Worm (Caenorhabditis elegans) whole organism, young adult: ENCODE results near the gene M03D4.4.

Experiments
- C17E4.6 ChIP-seq: fragments of 200-800 bp; sonication (Bioruptor generic); IDR thresholded peaks from 2 replicates; pipeline ENCODE4 v1.3.6; 2022; ENCODE audit warnings: missing genetic modification reagents, missing genetic modification characterization, missing compliant biosample characterization
- K11D2.4 ChIP-seq: fragments of 200-800 bp; sonication (Bioruptor generic); IDR thresholded peaks from 2 replicates; pipeline ENCODE4 v1.3.6; 2022; ENCODE audit warnings: missing genetic modification reagents, missing genetic modification characterization, missing compliant biosample characterization
- Y79H2A.3 ChIP-seq: fragments of 200-800 bp; sonication (Bioruptor generic); conservative IDR thresholded peaks from 2 replicates; pipeline ENCODE4 v1.3.6; 2022; ENCODE audit warnings: missing genetic modification reagents, missing genetic modification characterization, missing compliant biosample characterization
- ama-1 ChIP-seq, 3 experiments: fragments of 150-350 bp in 1 of 3; sonication (generic microtip) in 2 of 3; optimal IDR thresholded peaks; 2 replicates each; lab custom pipeline; 2014 to 2018; ENCODE audit warnings: missing biosample characterization in 2 of 3, missing genetic modification characterization in 2 of 3, missing genetic modification reagents in 2 of 3
- attf-5 ChIP-seq: fragments of 200-800 bp; sonication (Bioruptor generic); optimal IDR thresholded peaks from 2 replicates; lab custom pipeline; 2018; ENCODE audit warnings: mild to moderate bottlenecking, missing genetic modification characterization, missing compliant biosample characterization
- nhr-179 ChIP-seq: sonication (generic microtip); optimal IDR thresholded peaks from 2 replicates; lab custom pipeline; 2016; ENCODE audit warnings: mild to moderate bottlenecking, missing genetic modification characterization, missing compliant biosample characterization
- pha-4 ChIP-seq: fragments of 150-350 bp; sonication (generic microtip); optimal IDR thresholded peaks from 2 replicates; lab custom pipeline; 2014; ENCODE audit warnings: missing biosample characterization, missing genetic modification reagents, missing genetic modification characterization
- snpc-4 ChIP-seq, 5 experiments: fragments of 150-350 bp in 1 of 5; sonication (generic microtip) in 4 of 5; optimal IDR thresholded peaks; 2 replicates each; lab custom pipeline; 2014 to 2018; ENCODE audit warnings: missing genetic modification characterization in 5 of 5, missing biosample characterization in 3 of 5, antibody characterized with exemption in 2 of 5, mild to moderate bottlenecking in 2 of 5, missing compliant biosample characterization in 2 of 5, missing genotype in 2 of 5, moderate library complexity in 2 of 5, missing genetic modification reagents in 1 of 5

DNA sequence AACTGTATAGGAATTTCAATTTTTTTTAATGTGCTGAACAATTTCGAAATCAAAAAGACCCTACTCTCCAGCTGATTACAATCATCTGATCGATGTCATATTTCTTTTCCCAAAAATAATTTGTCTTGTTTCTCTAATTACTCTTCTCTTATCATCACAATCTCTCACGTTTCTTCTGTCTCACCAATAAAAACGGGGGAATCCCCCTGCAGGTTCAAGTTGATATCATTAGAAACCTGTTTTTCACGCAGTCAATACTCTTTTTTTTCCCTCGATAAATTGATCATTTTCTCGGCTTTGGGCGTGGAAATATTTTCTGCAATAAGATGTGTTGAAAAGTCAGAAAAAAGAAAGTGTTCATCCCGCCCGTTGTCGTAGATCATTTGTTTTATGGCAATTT lies 27.3 kb downstream of the M03D4.4 start:
- TF ChIP-seq C17E4.6 (GFP tag; lab: Robert Waterston, UW): no peak
- TF ChIP-seq nhr-179: no peak
- peak; percentile 45 for TF ChIP-seq attf-5
- no peak for TF ChIP-seq Y79H2A.3 (GFP tag; lab: Robert Waterston, UW)
- TF ChIP-seq ama-1 (optimal IDR thresholded peaks at IDR 0.05; lab: Kevin White, UChicago): no peak
- TF ChIP-seq ama-1 (GFP tag; optimal IDR thresholded peaks at IDR 0.05; lab: Kevin White, UChicago): no peak
- TF ChIP-seq snpc-4 (GFP tag; optimal IDR thresholded peaks at IDR 0.05; lab: Kevin White, UChicago): no peak
- TF ChIP-seq snpc-4 (tag; optimal IDR thresholded peaks at IDR 0.05; lab: Kevin White, UChicago): peak in 1 of 4 experiments; percentile 46
- TF ChIP-seq pha-4: no peak
- TF ChIP-seq K11D2.4: peak; percentile 56; the same call in 1 of the 2 replicates
